Fruit fly (Drosophila melanogaster): ENCODE data around the gene CG15373.

CG15373 gene

dm6 chrX:18064183-18064582 is 20.4 kb downstream of the CG15373 start, which contains the start of gene Dhc16F:
TSS of gene Dhc16F (plus strand) at chrX:18064483.
- TF ChIP-seq cic (GFP tag; optimal IDR thresholded peaks at IDR 0.05) (no peak), CG7045 (GFP tag; optimal IDR thresholded peaks at IDR 0.05) (no peak), CG1620 (GFP tag; optimal IDR thresholded peaks at IDR 0.05) (no peak), tj (GFP tag; optimal IDR thresholded peaks at IDR 0.05) (no peak)

DNA sequence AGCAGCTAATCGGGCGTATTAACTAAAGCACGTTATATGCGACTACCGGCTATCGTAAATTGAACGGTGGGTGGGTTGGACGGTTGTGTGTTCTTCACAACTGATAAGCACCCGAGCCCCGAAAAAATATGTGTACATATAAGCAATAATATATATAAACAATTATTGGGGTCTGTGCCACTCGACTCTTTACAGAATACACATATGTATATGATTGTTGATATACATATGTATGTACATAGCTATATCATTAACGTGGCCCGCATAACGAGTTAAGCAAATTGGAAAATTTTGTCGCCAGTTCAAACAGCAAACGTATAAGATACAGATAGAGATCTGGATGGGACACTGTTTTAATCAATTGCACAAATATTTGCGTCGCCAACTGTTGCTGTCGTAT is 38.9 kb downstream of the CG15373 start:
- TF ChIP-seq ovo (GFP tag; optimal IDR thresholded peaks at IDR 0.05) (no peak), Hr96 (GFP tag; optimal IDR thresholded peaks at IDR 0.05) (no peak), pad (GFP tag; optimal IDR thresholded peaks at IDR 0.05) (no peak), Mnt (GFP tag; optimal IDR thresholded peaks at IDR 0.05) (no peak), Clk (GFP tag; optimal IDR thresholded peaks at IDR 0.05) (no peak), cnc (optimal IDR thresholded peaks at IDR 0.05) (no peak), cic (GFP tag; optimal IDR thresholded peaks at IDR 0.05) (no peak), CG14711 (tag; optimal IDR thresholded peaks at IDR 0.05) (no peak), CG7101 (tag; optimal IDR thresholded peaks at IDR 0.05) (no peak), Crg-1 (GFP tag; optimal IDR thresholded peaks at IDR 0.05) (no peak), toe (GFP tag; optimal IDR thresholded peaks at IDR 0.05) (no peak), CG33017 (tag; optimal IDR thresholded peaks at IDR 0.05) (no peak), CG1620 (GFP tag; optimal IDR thresholded peaks at IDR 0.05) (no peak), CG5204 (GFP tag; optimal IDR thresholded peaks at IDR 0.05) (no peak), CG7045 (GFP tag; optimal IDR thresholded peaks at IDR 0.05) (no peak)

- TF ChIP-seq CG1620 (GFP tag; optimal IDR thresholded peaks at IDR 0.05) (no peak), bab1 (GFP tag; optimal IDR thresholded peaks at IDR 0.05) (peak; percentile 11), CG7101 (tag; optimal IDR thresholded peaks at IDR 0.05) (peak; percentile 37), cnc (optimal IDR thresholded peaks at IDR 0.05) (no peak), CG11617 (GFP tag; optimal IDR thresholded peaks at IDR 0.05) (peak; percentile 22), CG5204 (GFP tag; optimal IDR thresholded peaks at IDR 0.05) (no peak), CG12768 (GFP tag; optimal IDR thresholded peaks at IDR 0.05) (no peak), Crg-1 (GFP tag; optimal IDR thresholded peaks at IDR 0.05) (no peak), Hr96 (GFP tag; optimal IDR thresholded peaks at IDR 0.05) (no peak), Mnt (GFP tag; optimal IDR thresholded peaks at IDR 0.05) (peak; percentile 57), CG14711 (tag; optimal IDR thresholded peaks at IDR 0.05) (no peak), tj (GFP tag; optimal IDR thresholded peaks at IDR 0.05) (peak; percentile 7), cic (GFP tag; optimal IDR thresholded peaks at IDR 0.05) (peak; percentile 1)
These were observed 40.0 kb downstream of the CG15373 start for dm6 chrX:18083528-18084365.

- TF ChIP-seq kay (GFP tag; ENCODE audit: borderline replicate concordance) (no peak), CG12768 (GFP tag; optimal IDR thresholded peaks at IDR 0.05) (no peak), tj (GFP tag; optimal IDR thresholded peaks at IDR 0.05) (peak; percentile 46)
These were observed 41.1 kb downstream of the CG15373 start for dm6 chrX:18084614-18085469.

DNA sequence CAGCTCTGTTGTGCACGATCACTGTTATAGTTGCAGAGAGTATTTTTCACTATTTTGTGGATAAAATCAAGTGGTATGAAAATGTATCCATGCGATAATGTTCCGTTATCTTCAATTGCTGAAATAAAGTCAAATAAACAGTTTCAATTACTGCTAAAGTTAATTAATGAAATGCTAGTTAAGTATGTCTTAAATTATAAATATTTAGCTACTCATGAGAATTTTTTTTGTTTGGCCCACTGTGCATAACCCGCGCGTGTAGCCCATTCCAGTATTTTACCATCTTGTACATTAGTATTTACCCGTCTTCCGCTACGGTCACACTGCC is 41.6 kb downstream of the CG15373 start, which contains the start of gene Ada3:
Gene Ada3 (plus strand): TSS at position 292 of the 328 bp plus-strand sequence.
- TF ChIP-seq kay (GFP tag; ENCODE audit: borderline replicate concordance), result no peak
- peak; percentile 85 for TF ChIP-seq CG7101 (tag; optimal IDR thresholded peaks at IDR 0.05)
- TF ChIP-seq Hr96 (GFP tag; optimal IDR thresholded peaks at IDR 0.05), result peak; percentile 86
- TF ChIP-seq CG5204 (GFP tag; optimal IDR thresholded peaks at IDR 0.05), result peak; percentile 70
- TF ChIP-seq CG7045 (GFP tag; optimal IDR thresholded peaks at IDR 0.05), result peak; percentile 57
- TF ChIP-seq pad (GFP tag; optimal IDR thresholded peaks at IDR 0.05), result peak; percentile 74
- TF ChIP-seq Crg-1 (GFP tag; optimal IDR thresholded peaks at IDR 0.05), result peak; percentile 83
- TF ChIP-seq tj (GFP tag; optimal IDR thresholded peaks at IDR 0.05), result peak; percentile 33
- peak; percentile 83 for TF ChIP-seq toe (GFP tag; optimal IDR thresholded peaks at IDR 0.05)
- TF ChIP-seq bab1 (GFP tag; optimal IDR thresholded peaks at IDR 0.05), result peak; percentile 63
- TF ChIP-seq CG33017 (tag; optimal IDR thresholded peaks at IDR 0.05), result peak; percentile 50
- peak; percentile 35 for TF ChIP-seq CG12768 (GFP tag; optimal IDR thresholded peaks at IDR 0.05)
- TF ChIP-seq Mnt (GFP tag; optimal IDR thresholded peaks at IDR 0.05), result peak; percentile 96
- TF ChIP-seq Clk (GFP tag; optimal IDR thresholded peaks at IDR 0.05), result peak; percentile 32
- TF ChIP-seq CG1620 (GFP tag; optimal IDR thresholded peaks at IDR 0.05), result peak; percentile 78
- no peak for TF ChIP-seq cnc (optimal IDR thresholded peaks at IDR 0.05)
- TF ChIP-seq CG14711 (tag; optimal IDR thresholded peaks at IDR 0.05), result peak; percentile 67
- peak; percentile 78 for TF ChIP-seq ovo (GFP tag; optimal IDR thresholded peaks at IDR 0.05)
- TF ChIP-seq CG11617 (GFP tag; optimal IDR thresholded peaks at IDR 0.05), result peak; percentile 84
- TF ChIP-seq cic (GFP tag; optimal IDR thresholded peaks at IDR 0.05), result peak; percentile 61

DNA sequence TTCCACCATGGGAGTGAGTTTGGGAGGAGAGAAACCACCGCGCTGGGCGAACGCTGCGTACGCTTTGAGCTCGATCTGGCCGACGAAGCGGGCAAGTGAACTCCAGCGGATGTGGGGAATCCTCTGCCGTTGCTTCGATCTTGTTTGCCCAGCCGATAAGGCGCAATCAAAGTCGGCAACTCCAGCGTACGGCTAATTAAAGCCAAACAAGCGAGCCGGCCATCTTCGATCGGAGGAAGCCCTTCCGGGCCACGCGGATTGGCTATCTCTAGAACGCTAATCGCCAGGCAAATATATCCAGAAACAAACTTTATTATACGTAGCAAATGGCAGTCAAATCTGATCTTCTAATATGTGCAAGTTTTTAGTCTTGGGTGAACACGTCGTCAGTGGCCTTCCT is 44.6 kb downstream of the CG15373 start, which contains the start of gene CG7536:
Gene CG7536 (minus strand): TSS at position 101 of the 400 bp plus-strand sequence.
- TF ChIP-seq CG14711 (tag; optimal IDR thresholded peaks at IDR 0.05) (no peak), CG1620 (GFP tag; optimal IDR thresholded peaks at IDR 0.05) (no peak), bab1 (GFP tag; optimal IDR thresholded peaks at IDR 0.05) (no peak), CG7045 (GFP tag; optimal IDR thresholded peaks at IDR 0.05) (no peak), Crg-1 (GFP tag; optimal IDR thresholded peaks at IDR 0.05) (no peak), Mnt (GFP tag; optimal IDR thresholded peaks at IDR 0.05) (no peak), Hr96 (GFP tag; optimal IDR thresholded peaks at IDR 0.05) (no peak)
